Fruit fly (Drosophila melanogaster) ovary, adult (tissue): ENCODE results near the gene CG9926.

Experiments used
- CG17801 ChIP-seq: fragments of 200-800 bp; optimal IDR thresholded peaks from 2 replicates; lab custom pipeline; 2019; ENCODE audit warnings: missing biosample characterization, mild to moderate bottlenecking, missing genetic modification characterization, moderate library complexity; ENCODE audit not compliant: partially characterized antibody

CG9926 gene

dm6 chr3R:13915646-13916045 lies 35.3 kb downstream of the CG9926 start:
- TF ChIP-seq CG17801 (GFP tag; lab: Kevin White, UChicago) = no peak

- TF ChIP-seq CG17801 (GFP tag; lab: Kevin White, UChicago) = no peak
Observed at dm6 chr3R:13914760-13915417, 36.0 kb downstream of the CG9926 start.

- no peak for TF ChIP-seq CG17801 (GFP tag; lab: Kevin White, UChicago)
Observed at dm6 chr3R:13913586-13913985, 37.4 kb downstream of the CG9926 start.

dm6 chr3R:13912008-13912803 lies 38.7 kb downstream of the CG9926 start:
- TF ChIP-seq CG17801 (GFP tag; lab: Kevin White, UChicago) = no peak

- no peak for TF ChIP-seq CG17801 (GFP tag; lab: Kevin White, UChicago)
Observed at dm6 chr3R:13911314-13911713, 39.6 kb downstream of the CG9926 start.

dm6 chr3R:13909899-13910298 lies 41.0 kb downstream of the CG9926 start:
- no peak for TF ChIP-seq CG17801 (GFP tag; lab: Kevin White, UChicago)

dm6 chr3R:13909065-13909464 lies 41.9 kb downstream of the CG9926 start:
- TF ChIP-seq CG17801 (GFP tag; lab: Kevin White, UChicago) = no peak

dm6 chr3R:13907355-13908105 lies 43.4 kb downstream of the CG9926 start:
- TF ChIP-seq CG17801 (GFP tag; lab: Kevin White, UChicago) = no peak

- TF ChIP-seq CG17801 (GFP tag; lab: Kevin White, UChicago) = no peak
Observed at dm6 chr3R:13906759-13907158, 44.2 kb downstream of the CG9926 start.

- TF ChIP-seq CG17801 (GFP tag; lab: Kevin White, UChicago) = no peak
Observed at dm6 chr3R:13901543-13901945, 49.4 kb downstream of the CG9926 start, which contains the start of gene ems. ems (plus strand) TSS chr3R:13901853.

dm6 chr3R:13899727-13900209 lies 51.2 kb downstream of the CG9926 start:
- TF ChIP-seq CG17801 (GFP tag; lab: Kevin White, UChicago) = no peak
